Fruit fly (Drosophila melanogaster) whole organism, embryonic: Measurements from ENCODE around the gene Dhc62B.
A peak's percentile ranks its signal among the peaks of the same experiment; 100 is the strongest.

Experiments
- BtbVII ChIP-seq: fragments of 200-800 bp; sonication (Bioruptor generic); optimal IDR thresholded peaks from 3 replicates; lab custom pipeline; 2017; ENCODE audit warnings: missing biosample characterization, mild to moderate bottlenecking, missing genetic modification characterization
- CG10366 ChIP-seq: fragments of 200-800 bp; sonication (Bioruptor generic); IDR thresholded peaks from 2 replicates; pipeline ENCODE4 v1.3.6; 2022; ENCODE audit warnings: missing biosample characterization, missing genetic modification characterization
- CG10543 ChIP-seq: fragments of 200-800 bp; sonication (Bioruptor generic); optimal IDR thresholded peaks from 3 replicates; lab custom pipeline; 2017; ENCODE audit warnings: missing biosample characterization, mild to moderate bottlenecking, missing genetic modification characterization, moderate library complexity
- CG10979 ChIP-seq: fragments of 200-800 bp; sonication (Bioruptor generic); optimal IDR thresholded peaks from 2 replicates; lab custom pipeline; 2018; ENCODE audit warnings: missing biosample characterization, mild to moderate bottlenecking, missing genetic modification characterization, moderate library complexity
- CG12744 ChIP-seq: fragments of 200-800 bp; sonication (Bioruptor generic); optimal IDR thresholded peaks from 2 replicates; lab custom pipeline; 2016; ENCODE audit warnings: missing biosample characterization, missing genetic modification characterization
- CG13287 ChIP-seq: fragments of 200-800 bp; sonication (Bioruptor generic); IDR thresholded peaks from 2 replicates; pipeline ENCODE4 v1.3.6; 2022; ENCODE audit warnings: missing biosample characterization, missing genetic modification characterization; ENCODE audit not compliant: partially characterized antibody
- CG13296 ChIP-seq: fragments of 200-800 bp; sonication (Bioruptor generic); optimal IDR thresholded peaks from 3 replicates; lab custom pipeline; 2018; ENCODE audit warnings: missing biosample characterization, mild to moderate bottlenecking, missing genetic modification characterization
- CG14441 ChIP-seq: fragments of 200-800 bp; sonication (Bioruptor generic); IDR thresholded peaks from 2 replicates; pipeline ENCODE4 v1.3.6; 2022; ENCODE audit warnings: missing biosample characterization, missing genetic modification characterization
- CG15073 ChIP-seq: fragments of 200-800 bp; sonication (Bioruptor generic); optimal IDR thresholded peaks from 2 replicates; lab custom pipeline; 2016; ENCODE audit warnings: missing biosample characterization, missing genetic modification characterization
- CG1647 ChIP-seq: fragments of 200-800 bp; sonication (Bioruptor generic); optimal IDR thresholded peaks from 3 replicates; lab custom pipeline; 2016; ENCODE audit warnings: missing biosample characterization, missing genetic modification characterization
- CG16863 ChIP-seq: fragments of 200-800 bp; sonication (Bioruptor generic); optimal IDR thresholded peaks from 3 replicates; lab custom pipeline; 2016; ENCODE audit warnings: missing biosample characterization, missing genetic modification characterization
- CG1832 ChIP-seq: fragments of 200-800 bp; sonication (Bioruptor generic); optimal IDR thresholded peaks from 2 replicates; lab custom pipeline; 2017; ENCODE audit warnings: missing biosample characterization, mild to moderate bottlenecking, missing genetic modification characterization, inconsistent platforms
- CG31365 ChIP-seq: fragments of 200-800 bp; sonication (Bioruptor generic); optimal IDR thresholded peaks from 2 replicates; lab custom pipeline; 2018; ENCODE audit warnings: missing biosample characterization, mild to moderate bottlenecking, missing genetic modification characterization
- CG31441 ChIP-seq: fragments of 200-800 bp; sonication (Bioruptor generic); IDR thresholded peaks from 2 replicates; pipeline ENCODE4 v1.3.6; 2022; ENCODE audit warnings: missing biosample characterization, missing genetic modification characterization
- CG34224 ChIP-seq: fragments of 200-800 bp; sonication (Bioruptor generic); IDR thresholded peaks from 3 replicates; pipeline ENCODE4 v1.3.6; 2022; ENCODE audit warnings: missing biosample characterization, missing genetic modification characterization; ENCODE audit not compliant: partially characterized antibody
- CG34376 ChIP-seq: fragments of 200-800 bp; sonication (Bioruptor generic); optimal IDR thresholded peaks from 2 replicates; lab custom pipeline; 2018; ENCODE audit warnings: missing biosample characterization, mild to moderate bottlenecking, missing genetic modification characterization
- CG4617 ChIP-seq: fragments of 200-800 bp; sonication (Bioruptor generic); optimal IDR thresholded peaks from 3 replicates; lab custom pipeline; 2016; ENCODE audit warnings: missing biosample characterization, missing genetic modification characterization, borderline replicate concordance
- CG4854 ChIP-seq: fragments of 200-800 bp; sonication (Bioruptor generic); optimal IDR thresholded peaks from 2 replicates; lab custom pipeline; 2016; ENCODE audit warnings: missing biosample characterization, missing genetic modification characterization, inconsistent platforms
- CG5245 ChIP-seq: fragments of 200-800 bp; sonication (Bioruptor generic); optimal IDR thresholded peaks from 3 replicates; lab custom pipeline; 2016; ENCODE audit warnings: missing biosample characterization, missing genetic modification characterization
- CG5953 ChIP-seq: fragments of 200-800 bp; sonication (Bioruptor generic); IDR thresholded peaks from 2 replicates; pipeline ENCODE4 v1.3.6; 2022; ENCODE audit warnings: missing biosample characterization, missing genetic modification characterization
- CG6854 ChIP-seq: fragments of 200-800 bp; sonication (Bioruptor generic); optimal IDR thresholded peaks from 3 replicates; lab custom pipeline; 2017; ENCODE audit warnings: missing biosample characterization, mild to moderate bottlenecking, missing genetic modification characterization
- CG7745 ChIP-seq: fragments of 200-800 bp; sonication (Bioruptor generic); optimal IDR thresholded peaks from 2 replicates; lab custom pipeline; 2018; ENCODE audit warnings: missing biosample characterization, mild to moderate bottlenecking, missing genetic modification characterization, moderate library complexity
- CG8359 ChIP-seq: fragments of 200-800 bp; sonication (Bioruptor generic); optimal IDR thresholded peaks from 2 replicates; lab custom pipeline; 2017; ENCODE audit warnings: missing biosample characterization, mild to moderate bottlenecking, missing genetic modification characterization, borderline replicate concordance
- CG9609 ChIP-seq: fragments of 200-800 bp; sonication (Bioruptor generic); optimal IDR thresholded peaks from 3 replicates; lab custom pipeline; 2016; ENCODE audit warnings: missing biosample characterization, missing genetic modification characterization
- CrebB ChIP-seq: fragments of 200-800 bp; sonication (Bioruptor generic); optimal IDR thresholded peaks from 3 replicates; lab custom pipeline; 2018; ENCODE audit warnings: missing biosample characterization, mild to moderate bottlenecking, missing genetic modification characterization
- Dip2 ChIP-seq: fragments of 200-800 bp; sonication (Bioruptor generic); IDR thresholded peaks from 2 replicates; pipeline ENCODE4 v1.3.6; 2022; ENCODE audit warnings: missing biosample characterization, missing genetic modification characterization
- Gug ChIP-seq: fragments of 200-800 bp; sonication (Bioruptor generic); IDR thresholded peaks from 4 replicates; pipeline ENCODE4 v1.3.6; 2022; ENCODE audit warnings: missing biosample characterization, missing genetic modification characterization
- H2.0 ChIP-seq: fragments of 200-800 bp; sonication (Bioruptor generic); IDR thresholded peaks from 2 replicates; pipeline ENCODE4 v1.3.6; 2022; ENCODE audit warnings: missing biosample characterization, missing genetic modification characterization
- Hr51 ChIP-seq, 2 experiments: fragments of 200-800 bp; sonication (Bioruptor generic); optimal IDR thresholded peaks; 2 replicates in 1 of 2; 3 replicates in 1 of 2; lab custom pipeline; 2016 to 2018; ENCODE audit warnings: missing biosample characterization in 2 of 2, missing genetic modification characterization in 2 of 2, mild to moderate bottlenecking in 1 of 2, moderate library complexity in 1 of 2
- Hsf ChIP-seq: fragments of 200-800 bp; sonication (Bioruptor generic); optimal IDR thresholded peaks from 3 replicates; lab custom pipeline; 2016; ENCODE audit warnings: missing biosample characterization, missing genetic modification characterization
- Kr ChIP-seq: fragments of 200-800 bp; sonication (Bioruptor generic); optimal IDR thresholded peaks from 2 replicates; lab custom pipeline; 2017; ENCODE audit warnings: missing biosample characterization, mild to moderate bottlenecking, missing genetic modification characterization
- MTF-1 ChIP-seq: fragments of 200-800 bp; sonication (Bioruptor generic); optimal IDR thresholded peaks from 2 replicates; lab custom pipeline; 2018; ENCODE audit warnings: missing biosample characterization, mild to moderate bottlenecking, missing genetic modification characterization, borderline replicate concordance
- Nf-YC ChIP-seq: fragments of 200-800 bp; optimal IDR thresholded peaks from 3 replicates; lab custom pipeline; 2019; ENCODE audit warnings: missing biosample characterization, mild to moderate bottlenecking, missing genetic modification characterization, moderate library complexity
- Tbp ChIP-seq: fragments of >200 bp; optimal IDR thresholded peaks from 2 replicates; lab custom pipeline; 2018; ENCODE audit warnings: missing biosample characterization, missing genetic modification characterization
- Usf ChIP-seq: fragments of 200-800 bp; sonication (Bioruptor generic); optimal IDR thresholded peaks from 2 replicates; lab custom pipeline; 2017; ENCODE audit warnings: missing genotype, missing biosample characterization, missing genetic modification characterization
- ap ChIP-seq: fragments of 200-800 bp; sonication (Bioruptor generic); IDR thresholded peaks from 2 replicates; pipeline ENCODE4 v1.3.6; 2022; ENCODE audit warnings: missing biosample characterization, missing genetic modification characterization
- cg ChIP-seq: fragments of 200-800 bp; sonication (Bioruptor generic); optimal IDR thresholded peaks from 3 replicates; lab custom pipeline; 2019; ENCODE audit warnings: missing biosample characterization, mild to moderate bottlenecking, missing genetic modification characterization, moderate library complexity
- chinmo ChIP-seq: fragments of 200-800 bp; sonication (Bioruptor generic); IDR thresholded peaks from 4 replicates; pipeline ENCODE4 v1.3.6; 2022; ENCODE audit warnings: missing biosample characterization, missing genetic modification characterization; ENCODE audit not compliant: partially characterized antibody
- chm ChIP-seq: fragments of 200-800 bp; sonication (Bioruptor generic); IDR thresholded peaks from 2 replicates; pipeline ENCODE4 v1.3.6; 2022; ENCODE audit warnings: missing biosample characterization, missing genetic modification characterization
- da ChIP-seq: fragments of 200-800 bp; sonication (Bioruptor generic); optimal IDR thresholded peaks from 2 replicates; lab custom pipeline; 2016; ENCODE audit warnings: missing biosample characterization, missing genetic modification characterization
- dpn ChIP-seq, 2 experiments: fragments of 200-800 bp; sonication (Bioruptor generic); optimal IDR thresholded peaks; 3 replicates each; lab custom pipeline; 2016; ENCODE audit warnings: missing biosample characterization in 2 of 2, missing genetic modification characterization in 2 of 2
- dysf ChIP-seq: fragments of 200-800 bp; sonication (Bioruptor generic); IDR thresholded peaks from 3 replicates; pipeline ENCODE4 v1.3.6; 2022; ENCODE audit warnings: missing biosample characterization, missing genetic modification characterization
- odd ChIP-seq: fragments of 200-800 bp; sonication (Bioruptor generic); optimal IDR thresholded peaks from 2 replicates; lab custom pipeline; 2017; ENCODE audit warnings: missing biosample characterization, mild to moderate bottlenecking, missing genetic modification characterization
- pb ChIP-seq: fragments of 200-800 bp; sonication (Bioruptor generic); optimal IDR thresholded peaks from 3 replicates; lab custom pipeline; 2016; ENCODE audit warnings: missing biosample characterization, missing genetic modification characterization
- peb ChIP-seq: fragments of 200-800 bp; sonication (Bioruptor generic); IDR thresholded peaks from 2 replicates; pipeline ENCODE4 v1.3.6; 2022; ENCODE audit warnings: missing biosample characterization, missing genetic modification characterization
- pnt ChIP-seq: fragments of 200-800 bp; sonication (Bioruptor generic); optimal IDR thresholded peaks from 3 replicates; lab custom pipeline; 2016; ENCODE audit warnings: missing biosample characterization, missing genetic modification characterization
- pros ChIP-seq: fragments of 200-800 bp; sonication (Bioruptor generic); optimal IDR thresholded peaks from 3 replicates; lab custom pipeline; 2019; ENCODE audit warnings: missing biosample characterization, mild to moderate bottlenecking, missing genetic modification characterization, moderate library complexity
- sqz ChIP-seq: fragments of 200-800 bp; sonication (Bioruptor generic); optimal IDR thresholded peaks from 3 replicates; lab custom pipeline; 2018; ENCODE audit warnings: missing biosample characterization, mild to moderate bottlenecking, missing genetic modification characterization
- tap ChIP-seq: fragments of 200-800 bp; optimal IDR thresholded peaks from 3 replicates; lab custom pipeline; 2019; ENCODE audit warnings: missing biosample characterization, mild to moderate bottlenecking, missing genetic modification characterization, moderate library complexity
- toy ChIP-seq: fragments of 200-800 bp; sonication (Bioruptor generic); IDR thresholded peaks from 2 replicates; pipeline ENCODE4 v1.3.6; 2022; ENCODE audit warnings: missing biosample characterization, missing genetic modification characterization
- vfl ChIP-seq: fragments of 200-800 bp; sonication (Bioruptor generic); optimal IDR thresholded peaks from 2 replicates; lab custom pipeline; 2016; ENCODE audit warnings: missing biosample characterization, missing genetic modification characterization

The Dhc62B gene

dm6 chr3L:1808631-1809030, 37.1 kb upstream of the Dhc62B start (continued):
- TF ChIP-seq CG34376 (GFP tag; lab: Kevin White, UChicago): peak; percentile 56
- TF ChIP-seq pros (GFP tag; lab: Kevin White, UChicago): no peak
- peak; percentile 92 for TF ChIP-seq CG13296 (GFP tag; lab: Kevin White, UChicago)
- TF ChIP-seq Tbp: no peak
- TF ChIP-seq CG4617: peak; percentile 59
- TF ChIP-seq tap: peak; percentile 90
- TF ChIP-seq peb (GFP tag; lab: Robert Waterston, UW): peak; percentile 73
- peak; percentile 7 for TF ChIP-seq da (GFP tag; lab: Kevin White, UChicago)
- no peak for TF ChIP-seq CG1832
- TF ChIP-seq chinmo: 0 out of 4 replicates have a peak, but pooled peaks have one; percentile 20
- peak; percentile 83 for TF ChIP-seq ap (GFP tag; lab: Robert Waterston, UW)
- TF ChIP-seq CG34224: no peak
- TF ChIP-seq CG1647 (GFP tag; lab: Kevin White, UChicago): peak; percentile 89
- peak; percentile 59 for TF ChIP-seq Nf-YC (tag; lab: Kevin White, UChicago)
- TF ChIP-seq CG16863 (GFP tag; lab: Kevin White, UChicago): peak; percentile 85
- peak; percentile 83 for TF ChIP-seq CG9609 (GFP tag; lab: Kevin White, UChicago)
- peak; percentile 88 for TF ChIP-seq CrebB (tag; lab: Kevin White, UChicago)
- TF ChIP-seq Usf: peak; percentile 29
- no peak for TF ChIP-seq odd (GFP tag; lab: Kevin White, UChicago)
- TF ChIP-seq CG5245 (GFP tag; lab: Kevin White, UChicago): peak; percentile 84
- peak; percentile 73 for TF ChIP-seq CG6854
- peak; percentile 76 for TF ChIP-seq CG31365 (tag; lab: Kevin White, UChicago)
- peak; percentile 86 for TF ChIP-seq pnt (GFP tag; lab: Kevin White, UChicago)
- peak; percentile 91 to 93 for TF ChIP-seq dpn (GFP tag; optimal IDR thresholded peaks at IDR 0.05; lab: Kevin White, UChicago)
- peak; percentile 85 for TF ChIP-seq pb
- TF ChIP-seq Hr51 (GFP tag; optimal IDR thresholded peaks at IDR 0.05; lab: Kevin White, UChicago): peak; percentile 78 to 91
- TF ChIP-seq dysf: peak; percentile 97
- peak; percentile 81 for TF ChIP-seq CG4854 (GFP tag; lab: Kevin White, UChicago)
- TF ChIP-seq CG10543 (GFP tag; lab: Kevin White, UChicago): peak; percentile 19
- peak; percentile 91 for TF ChIP-seq chm
- peak; percentile 92 for TF ChIP-seq H2.0 (GFP tag; lab: Robert Waterston, UW)
- peak; percentile 95 for TF ChIP-seq CG14441 (GFP tag; lab: Robert Waterston, UW)
- TF ChIP-seq CG13287: no peak
- TF ChIP-seq CG8359 (GFP tag; lab: Kevin White, UChicago): no peak
- TF ChIP-seq vfl: peak; percentile 77
- TF ChIP-seq CG15073 (GFP tag; lab: Kevin White, UChicago): peak; percentile 28
- 0 out of 2 replicates have a peak, but pooled peaks have one; percentile 38 for TF ChIP-seq Dip2 (GFP tag; lab: Robert Waterston, UW)
- peak; percentile 88 for TF ChIP-seq CG31441 (GFP tag; lab: Robert Waterston, UW)
- TF ChIP-seq Kr: no peak
- peak; percentile 83 for TF ChIP-seq CG5953 (GFP tag; lab: Robert Waterston, UW)
- TF ChIP-seq cg (GFP tag; lab: Kevin White, UChicago): no peak
- peak; percentile 83 for TF ChIP-seq CG10979 (tag; lab: Kevin White, UChicago)
- TF ChIP-seq toy (GFP tag; lab: Robert Waterston, UW): peak; percentile 79
- no peak for TF ChIP-seq sqz
- peak; percentile 80 for TF ChIP-seq MTF-1 (GFP tag; lab: Kevin White, UChicago)
- peak; percentile 81 for TF ChIP-seq BtbVII
- TF ChIP-seq CG7745 (tag; lab: Kevin White, UChicago): no peak
- TF ChIP-seq CG12744: peak; percentile 84
- peak; percentile 91 for TF ChIP-seq Gug (GFP tag; lab: Robert Waterston, UW)
- peak; percentile 91 for TF ChIP-seq CG10366 (GFP tag; lab: Robert Waterston, UW)
- peak; percentile 89 for TF ChIP-seq Hsf
